Fruit fly (Drosophila melanogaster): ENCODE measurements around the gene PolZ2.

PolZ2 gene

DNA sequence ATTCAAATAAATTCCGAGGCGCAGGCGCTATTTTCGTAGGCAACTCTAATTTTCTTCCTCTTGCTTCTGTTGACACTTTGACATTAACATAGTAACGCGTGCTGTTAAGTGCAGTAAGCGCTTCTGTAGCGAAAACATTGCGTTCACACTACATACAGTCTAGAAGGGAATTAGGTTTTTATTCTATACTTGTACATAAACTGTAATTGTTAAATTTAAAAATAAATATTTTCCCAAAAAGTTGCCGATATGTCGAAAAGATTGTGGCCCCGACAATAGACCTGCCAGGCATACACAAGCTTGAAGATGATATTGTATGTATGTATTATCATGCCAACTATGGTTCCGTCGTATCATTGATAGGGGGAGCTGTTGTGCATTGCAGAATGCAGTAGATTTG, 17.8 kb downstream of the PolZ2 start, which contains the start of gene asl (continued):
- TF ChIP-seq Hr51 (GFP tag; optimal IDR thresholded peaks at IDR 0.05) (no peak), CG11696 (GFP tag; IDR thresholded peaks at IDR 0.05) (0 out of 2 replicates have a peak, but pooled peaks have one; percentile 26), schlank (tag; optimal IDR thresholded peaks at IDR 0.05) (no peak), CG6765 (GFP tag; optimal IDR thresholded peaks at IDR 0.05) (peak; percentile 5), YL-1 (GFP tag; optimal IDR thresholded peaks at IDR 0.05) (peak; percentile 91), CG43689 (GFP tag; IDR thresholded peaks at IDR 0.05) (no peak), Nf-YB (GFP tag; optimal IDR thresholded peaks at IDR 0.05) (peak; percentile 33), tll (GFP tag; optimal IDR thresholded peaks at IDR 0.05) (no peak), tx (GFP tag; optimal IDR thresholded peaks at IDR 0.05) (peak; percentile 35), CG3726 (GFP tag; IDR thresholded peaks at IDR 0.05) (no peak), lola (GFP tag; optimal IDR thresholded peaks at IDR 0.05) (peak in 2 of 3 experiments; percentile 71 to 98), CG15479 (GFP tag; optimal IDR thresholded peaks at IDR 0.05) (peak; percentile 41), D (optimal IDR thresholded peaks at IDR 0.05) (no peak), D (GFP tag; optimal IDR thresholded peaks at IDR 0.05) (peak; percentile 44), Awh (GFP tag; IDR thresholded peaks at IDR 0.05) (0 out of 2 replicates have a peak, but pooled peaks have one; percentile 21), CG10462 (GFP tag; optimal IDR thresholded peaks at IDR 0.05) (peak; percentile 8), CG5180 (GFP tag; optimal IDR thresholded peaks at IDR 0.05) (no peak), run (tag; optimal IDR thresholded peaks at IDR 0.05) (no peak), crp (GFP tag; optimal IDR thresholded peaks at IDR 0.05) (peak in 1 of 2 experiments; percentile 41), CG9609 (GFP tag; optimal IDR thresholded peaks at IDR 0.05) (peak; percentile 11), Tbp (GFP tag; optimal IDR thresholded peaks at IDR 0.05) (peak; percentile 2), CG2889 (GFP tag; IDR thresholded peaks at IDR 0.05) (no peak), CG7556 (GFP tag; optimal IDR thresholded peaks at IDR 0.05) (peak; percentile 33), Ets65A (GFP tag) (peak; percentile 94), Usf (GFP tag; optimal IDR thresholded peaks at IDR 0.05) (no peak), prd (optimal IDR thresholded peaks at IDR 0.05) (no peak), prd (GFP tag; IDR thresholded peaks at IDR 0.05) (peak; percentile 39; the same call in 1 of the 3 replicates), Vsx1 (GFP tag; optimal IDR thresholded peaks at IDR 0.05) (no peak), CG12155 (GFP tag; optimal IDR thresholded peaks at IDR 0.05) (peak; percentile 63), Sin3A (optimal IDR thresholded peaks at IDR 0.05) (peak; percentile 74), CG33213 (GFP tag; optimal IDR thresholded peaks at IDR 0.05) (peak; percentile 66), h (optimal IDR thresholded peaks at IDR 0.05) (no peak), Asciz (GFP tag; optimal IDR thresholded peaks at IDR 0.05) (peak; percentile 36), tna (GFP tag; IDR thresholded peaks at IDR 0.05; ENCODE audit: partially characterized antibody) (no peak), scrt (GFP tag; optimal IDR thresholded peaks at IDR 0.05) (no peak), Bteb2 (GFP tag; optimal IDR thresholded peaks at IDR 0.05) (no peak), Lhr (GFP tag; optimal IDR thresholded peaks at IDR 0.05) (peak; percentile 59), CG3838 (GFP tag; optimal IDR thresholded peaks at IDR 0.05) (peak; percentile 14), Xrp1 (GFP tag; IDR thresholded peaks at IDR 0.05) (peak; percentile 56), pum (GFP tag; optimal IDR thresholded peaks at IDR 0.05) (peak; percentile 33), Opbp (GFP tag; IDR thresholded peaks at IDR 0.05; ENCODE audit: partially characterized antibody) (no peak), usp (GFP tag; optimal IDR thresholded peaks at IDR 0.05) (no peak), abd-A (tag; optimal IDR thresholded peaks at IDR 0.05) (no peak), CG7745 (tag; optimal IDR thresholded peaks at IDR 0.05) (no peak), rib (GFP tag; IDR thresholded peaks at IDR 0.05) (peak; percentile 19; the same call in 1 of the 2 replicates), CG9817 (tag; optimal IDR thresholded peaks at IDR 0.05) (peak; percentile 77), CG8359 (GFP tag; optimal IDR thresholded peaks at IDR 0.05; ENCODE audit: borderline replicate concordance) (peak; percentile 26), Drgx (GFP tag; IDR thresholded peaks at IDR 0.05) (peak; percentile 34; the same call in 1 of the 2 replicates), ase (GFP tag; IDR thresholded peaks at IDR 0.05) (peak; percentile 55; the same call in 1 of the 3 replicates), dmrt99B (tag; optimal IDR thresholded peaks at IDR 0.05) (no peak), CG16813 (GFP tag; IDR thresholded peaks at IDR 0.05; ENCODE audit: partially characterized antibody) (peak; percentile 39; the same call in 1 of the 3 replicates)

Measured in whole organism, embryonic.